Worm (Caenorhabditis elegans) whole organism, L4 larva: ENCODE results near the gene shl-1.

ENCODE experiments used
- R02D3.7 ChIP-seq: fragments of 150-350 bp; sonication (generic microtip); optimal IDR thresholded peaks from 3 replicates; lab custom pipeline; 2014; ENCODE audit warnings: missing biosample characterization, missing genetic modification characterization
- daf-8 ChIP-seq: fragments of 200-800 bp; sonication (Bioruptor generic); IDR thresholded peaks from 2 replicates; pipeline ENCODE4 v1.3.6; 2022; ENCODE audit warnings: missing genetic modification characterization, missing compliant biosample characterization

- TF ChIP-seq daf-8 (GFP tag; lab: Robert Waterston, UW) (no peak), R02D3.7 (no peak)
These were observed 50.0 kb downstream of the shl-1 start, which contains the start of gene blos-2 for ce11 chrIV:6333915-6334314.
